Worm (Caenorhabditis elegans) whole organism, L4/young adult: ENCODE results near the gene K02E2.6.

Experiments
- W03F9.2 ChIP-seq: fragments of 150-350 bp; optimal IDR thresholded peaks from 2 replicates; lab custom pipeline; 2014; ENCODE audit warnings: missing biosample characterization, missing genetic modification characterization
- dao-5 ChIP-seq: sonication (generic microtip); optimal IDR thresholded peaks from 2 replicates; lab custom pipeline; 2016; ENCODE audit warnings: missing genotype, missing genetic modification characterization, moderate library complexity, missing compliant biosample characterization
- him-1 ChIP-seq: sonication (generic microtip); optimal IDR thresholded peaks from 2 replicates; lab custom pipeline; 2016; ENCODE audit warnings: missing genotype, missing genetic modification reagents, missing genetic modification characterization, missing compliant biosample characterization

- no peak for TF ChIP-seq W03F9.2 (tag; lab: Kevin White, UChicago)
- no peak for TF ChIP-seq dao-5 (tag; lab: Kevin White, UChicago)
- TF ChIP-seq him-1 (tag; lab: Kevin White, UChicago): no peak
Measured at ce11 chrV:20419643-20420042, 39.3 kb downstream of the K02E2.6 start.
